Worm (Caenorhabditis elegans): ENCODE results near the gene hrg-4.

hrg-4 gene

DNA sequence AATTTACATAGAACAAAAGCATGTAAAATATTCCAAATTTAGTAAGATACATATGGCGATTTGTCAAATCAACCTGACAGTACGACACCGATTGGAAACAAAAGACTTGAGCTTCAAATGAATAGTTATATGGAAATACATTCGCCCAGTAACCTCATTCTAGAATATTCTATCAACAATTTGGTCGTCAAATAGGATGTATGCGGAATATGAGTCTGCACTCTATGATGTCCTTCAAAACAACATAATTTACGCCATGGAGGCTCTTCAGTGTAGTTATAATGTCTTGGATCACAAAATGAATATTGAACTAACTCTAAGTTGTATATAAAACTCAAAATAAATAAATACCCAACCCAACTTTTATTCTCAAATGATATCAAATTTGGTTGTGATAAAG lies 4.1 kb downstream of the hrg-4 start:
- TF ChIP-seq lin-32 (GFP tag; optimal IDR thresholded peaks at IDR 0.05) (no peak), unc-62 (GFP tag; optimal IDR thresholded peaks at IDR 0.05) (no peak), zip-8 (tag; optimal IDR thresholded peaks at IDR 0.05) (no peak), snpc-4 (tag; optimal IDR thresholded peaks at IDR 0.05) (no peak), pha-4 (tag; optimal IDR thresholded peaks at IDR 0.05) (peak; percentile 7), ceh-39 (tag; optimal IDR thresholded peaks at IDR 0.05) (peak; percentile 35), sem-2 (GFP tag; optimal IDR thresholded peaks at IDR 0.05) (no peak), ces-1 (GFP tag; optimal IDR thresholded peaks at IDR 0.05) (peak; percentile 44), lsy-2 (tag; optimal IDR thresholded peaks at IDR 0.05) (no peak)

DNA sequence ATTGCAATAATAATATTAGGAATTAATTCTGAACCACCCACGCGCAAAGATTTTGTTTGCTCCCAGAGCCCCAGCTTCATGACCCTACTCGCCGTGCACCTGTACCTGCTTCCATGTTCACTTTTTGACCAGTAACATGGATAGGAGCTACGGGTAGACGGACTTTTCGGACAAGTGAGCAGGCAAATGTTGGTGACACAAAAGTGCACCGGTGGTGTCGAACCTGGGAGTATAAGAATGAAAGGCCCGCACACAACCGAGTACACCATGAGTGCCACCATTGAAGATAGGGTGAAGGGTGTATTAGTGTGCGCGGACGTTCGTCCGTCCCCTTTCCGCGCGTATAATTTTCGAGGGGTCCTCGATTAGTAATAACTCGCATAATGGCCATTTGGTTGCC lies 4.9 kb downstream of the hrg-4 start:
- peak; percentile 5 for TF ChIP-seq elt-3 (tag; optimal IDR thresholded peaks at IDR 0.05)
- peak; percentile 91 for TF ChIP-seq lin-13 (tag; optimal IDR thresholded peaks at IDR 0.05)
- peak; percentile 93 for TF ChIP-seq pha-4 (tag; optimal IDR thresholded peaks at IDR 0.05)
- TF ChIP-seq sptf-1 (tag; optimal IDR thresholded peaks at IDR 0.05): peak; percentile 99
- TF ChIP-seq drap-1 (GFP tag; optimal IDR thresholded peaks at IDR 0.05): peak; percentile 99
- TF ChIP-seq ceh-39 (tag; optimal IDR thresholded peaks at IDR 0.05): peak; percentile 89
- TF ChIP-seq nhr-2 (tag; optimal IDR thresholded peaks at IDR 0.05): peak; percentile 87
- TF ChIP-seq unc-39 (tag; optimal IDR thresholded peaks at IDR 0.05): peak; percentile 88
- TF ChIP-seq snpc-4 (tag; optimal IDR thresholded peaks at IDR 0.05): no peak
- TF ChIP-seq ztf-11 (tag; optimal IDR thresholded peaks at IDR 0.05): peak; percentile 93
- TF ChIP-seq M03D4.4 (tag; optimal IDR thresholded peaks at IDR 0.05): peak; percentile 99
- TF ChIP-seq hlh-1 (tag; optimal IDR thresholded peaks at IDR 0.05): peak; percentile 79
- peak; percentile 48 for TF ChIP-seq lsy-2 (tag; optimal IDR thresholded peaks at IDR 0.05)
- no peak for TF ChIP-seq nhr-237 (tag; optimal IDR thresholded peaks at IDR 0.05)
- peak; percentile 98 for TF ChIP-seq sem-2 (GFP tag; optimal IDR thresholded peaks at IDR 0.05)
- TF ChIP-seq zip-8 (tag; optimal IDR thresholded peaks at IDR 0.05): no peak
- TF ChIP-seq ham-2 (GFP tag; optimal IDR thresholded peaks at IDR 0.05): peak; percentile 95
- TF ChIP-seq unc-62 (GFP tag; optimal IDR thresholded peaks at IDR 0.05): peak; percentile 88
- peak; percentile 76 for TF ChIP-seq nhr-76 (tag; optimal IDR thresholded peaks at IDR 0.05)
- peak; percentile 76 for TF ChIP-seq mab-5 (tag; optimal IDR thresholded peaks at IDR 0.05)
- TF ChIP-seq ceh-43 (GFP tag; optimal IDR thresholded peaks at IDR 0.05): peak; percentile 96
- TF ChIP-seq nhr-28 (tag; optimal IDR thresholded peaks at IDR 0.05): peak; percentile 84
- peak; percentile 98 for TF ChIP-seq tbx-8 (GFP tag; optimal IDR thresholded peaks at IDR 0.05)
- TF ChIP-seq unc-120 (tag; optimal IDR thresholded peaks at IDR 0.05; ENCODE audit: poor library complexity, severe bottlenecking): peak; percentile 99
- peak; percentile 96 for TF ChIP-seq mep-1 (tag; optimal IDR thresholded peaks at IDR 0.05)
- peak; percentile 95 for TF ChIP-seq bed-3 (GFP tag; optimal IDR thresholded peaks at IDR 0.05)
- peak; percentile 100 for TF ChIP-seq ceh-83 (GFP tag; optimal IDR thresholded peaks at IDR 0.05)
- peak; percentile 2 for TF ChIP-seq elt-1 (tag; optimal IDR thresholded peaks at IDR 0.05; ENCODE audit: borderline replicate concordance, insufficient read depth)
- TF ChIP-seq nhr-12 (tag; optimal IDR thresholded peaks at IDR 0.05): peak; percentile 97
- TF ChIP-seq mls-2 (tag; optimal IDR thresholded peaks at IDR 0.05): peak; percentile 100
- TF ChIP-seq ces-1 (GFP tag; optimal IDR thresholded peaks at IDR 0.05): peak; percentile 58
- peak; percentile 98 for TF ChIP-seq lin-32 (GFP tag; optimal IDR thresholded peaks at IDR 0.05)
- no peak for TF ChIP-seq blmp-1 (tag; optimal IDR thresholded peaks at IDR 0.05)
- TF ChIP-seq flh-1 (GFP tag; optimal IDR thresholded peaks at IDR 0.05): peak; percentile 95
- TF ChIP-seq cnd-1 (tag; optimal IDR thresholded peaks at IDR 0.05): peak; percentile 99

DNA sequence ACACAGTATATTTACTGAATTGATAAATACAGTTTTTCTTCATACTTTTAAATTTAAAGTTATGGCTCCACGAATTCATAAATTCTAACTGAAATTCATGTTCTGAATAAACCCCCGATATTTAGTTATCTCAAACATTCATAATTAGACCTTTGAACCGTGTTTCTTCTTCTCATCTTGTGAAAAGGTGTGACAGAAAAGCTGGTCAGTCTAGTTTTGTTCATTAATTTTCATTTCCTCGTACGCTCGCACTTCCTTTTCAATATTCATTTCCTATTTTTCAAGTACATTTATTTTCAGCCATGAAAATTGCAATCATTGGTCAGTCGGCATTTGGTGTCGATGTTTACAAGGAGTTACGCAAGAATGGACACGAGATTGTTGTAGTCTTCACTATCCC lies 8.5 kb downstream of the hrg-4 start, which contains the start of gene alh-3:
TSS of gene alh-3 (plus strand) at position 301 of the 400 bp plus-strand sequence.
- no peak for TF ChIP-seq nhr-12 (tag; optimal IDR thresholded peaks at IDR 0.05)
- no peak for TF ChIP-seq cnd-1 (tag; optimal IDR thresholded peaks at IDR 0.05)
- TF ChIP-seq blmp-1 (tag; optimal IDR thresholded peaks at IDR 0.05): no peak
- TF ChIP-seq unc-120 (tag; optimal IDR thresholded peaks at IDR 0.05; ENCODE audit: poor library complexity, severe bottlenecking): no peak
